Fruit fly (Drosophila melanogaster) whole organism, embryonic: ENCODE data around the gene Sec23.

Experiments used
- Aef1 ChIP-seq: fragments of 200-800 bp; sonication (Bioruptor generic); IDR thresholded peaks from 3 replicates; pipeline ENCODE4 v1.3.6; 2022; ENCODE audit warnings: missing biosample characterization, missing genetic modification characterization
- Atf6 ChIP-seq: fragments of 200-800 bp; sonication (Bioruptor generic); IDR thresholded peaks from 2 replicates; pipeline ENCODE4 v1.3.6; 2022; ENCODE audit warnings: missing biosample characterization, missing genetic modification characterization
- CG12219 ChIP-seq: fragments of 200-800 bp; sonication (Bioruptor generic); optimal IDR thresholded peaks from 3 replicates; lab custom pipeline; 2018; ENCODE audit warnings: missing biosample characterization, mild to moderate bottlenecking, missing genetic modification characterization
- CG12391 ChIP-seq: fragments of 200-800 bp; sonication (Bioruptor generic); optimal IDR thresholded peaks from 3 replicates; lab custom pipeline; 2018; ENCODE audit warnings: missing biosample characterization, mild to moderate bottlenecking, missing genetic modification characterization, moderate library complexity
- CG12659 ChIP-seq: fragments of 200-800 bp; sonication (Bioruptor generic); optimal IDR thresholded peaks from 3 replicates; lab custom pipeline; 2017; ENCODE audit warnings: mild to moderate bottlenecking, missing biosample characterization, missing genetic modification reagents, missing genetic modification characterization
- CG13624 ChIP-seq: fragments of 200-800 bp; sonication (Bioruptor generic); optimal IDR thresholded peaks from 2 replicates; lab custom pipeline; 2016; ENCODE audit warnings: missing biosample characterization, missing genetic modification characterization
- CG14050 ChIP-seq: fragments of 200-800 bp; sonication (Bioruptor generic); IDR thresholded peaks from 3 replicates; pipeline ENCODE4 v1.3.6; 2022; ENCODE audit warnings: missing biosample characterization, missing genetic modification characterization
- CG15514 ChIP-seq: fragments of 200-800 bp; sonication (Bioruptor generic); optimal IDR thresholded peaks from 3 replicates; lab custom pipeline; 2017; ENCODE audit warnings: missing biosample characterization, missing genetic modification characterization, mild to moderate bottlenecking, moderate library complexity, missing genetic modification reagents
- CG17359 ChIP-seq: fragments of 200-800 bp; sonication (Bioruptor generic); optimal IDR thresholded peaks from 3 replicates; lab custom pipeline; 2018; ENCODE audit warnings: missing biosample characterization, mild to moderate bottlenecking, missing genetic modification characterization, moderate library complexity
- CG17385 ChIP-seq: fragments of 200-800 bp; sonication (Bioruptor generic); optimal IDR thresholded peaks from 3 replicates; lab custom pipeline; 2018; ENCODE audit warnings: missing biosample characterization, mild to moderate bottlenecking, missing genetic modification characterization
- CG18619 ChIP-seq: fragments of 200-800 bp; sonication (Bioruptor generic); optimal IDR thresholded peaks from 3 replicates; lab custom pipeline; 2017; ENCODE audit warnings: missing biosample characterization, mild to moderate bottlenecking, missing genetic modification characterization
- CG2712 ChIP-seq: fragments of 200-800 bp; optimal IDR thresholded peaks from 3 replicates; lab custom pipeline; 2019; ENCODE audit warnings: missing biosample characterization, mild to moderate bottlenecking, missing genetic modification characterization, moderate library complexity
- CG32767 ChIP-seq: fragments of 200-800 bp; sonication (Bioruptor generic); IDR thresholded peaks from 2 replicates; pipeline ENCODE4 v1.3.6; 2022; ENCODE audit warnings: missing biosample characterization, missing genetic modification characterization
- CG33213 ChIP-seq: fragments of 200-800 bp; sonication (Bioruptor generic); optimal IDR thresholded peaks from 3 replicates; lab custom pipeline; 2016; ENCODE audit warnings: missing biosample characterization, missing genetic modification characterization
- CG6683 ChIP-seq: fragments of 200-800 bp; sonication (Bioruptor generic); optimal IDR thresholded peaks from 2 replicates; lab custom pipeline; 2017; ENCODE audit warnings: missing biosample characterization, mild to moderate bottlenecking, missing genetic modification characterization, missing genetic modification reagents
- CG7357 ChIP-seq: fragments of 200-800 bp; sonication (Bioruptor generic); IDR thresholded peaks from 3 replicates; pipeline ENCODE4 v1.3.6; 2022; ENCODE audit warnings: missing biosample characterization, missing genetic modification characterization
- CG7556 ChIP-seq: fragments of 200-800 bp; sonication (Bioruptor generic); optimal IDR thresholded peaks from 2 replicates; lab custom pipeline; 2017; ENCODE audit warnings: missing biosample characterization, mild to moderate bottlenecking, missing genetic modification characterization
- CG9609 ChIP-seq: fragments of 200-800 bp; sonication (Bioruptor generic); optimal IDR thresholded peaks from 3 replicates; lab custom pipeline; 2016; ENCODE audit warnings: missing biosample characterization, missing genetic modification characterization
- Dbx ChIP-seq: fragments of 200-800 bp; sonication (Bioruptor generic); IDR thresholded peaks from 3 replicates; pipeline ENCODE4 v1.3.6; 2022; ENCODE audit warnings: missing biosample characterization, missing genetic modification characterization
- Fer3 ChIP-seq: fragments of 200-800 bp; sonication (Bioruptor generic); optimal IDR thresholded peaks from 2 replicates; lab custom pipeline; 2018; ENCODE audit warnings: missing biosample characterization, mild to moderate bottlenecking, missing genetic modification characterization, moderate library complexity
- Gug ChIP-seq: fragments of 200-800 bp; sonication (Bioruptor generic); IDR thresholded peaks from 4 replicates; pipeline ENCODE4 v1.3.6; 2022; ENCODE audit warnings: missing biosample characterization, missing genetic modification characterization
- Hmr ChIP-seq: fragments of 200-800 bp; sonication (Bioruptor generic); optimal IDR thresholded peaks from 3 replicates; lab custom pipeline; 2017; ENCODE audit warnings: mild to moderate bottlenecking, missing biosample characterization, missing genetic modification reagents, missing genetic modification characterization
- Med ChIP-seq: fragments of 200-800 bp; sonication (Bioruptor generic); peaks from one replicate; lab custom pipeline; 2016; ENCODE audit warnings: missing biosample characterization, missing genetic modification characterization, mild to moderate bottlenecking, inconsistent platforms, moderate library complexity
- Mrtf ChIP-seq: fragments of 200-800 bp; sonication (Bioruptor generic); IDR thresholded peaks from 3 replicates; pipeline ENCODE4 v1.3.6; 2022; ENCODE audit warnings: missing biosample characterization, missing genetic modification characterization
- Ptx1 ChIP-seq: fragments of 200-800 bp; sonication (Bioruptor generic); IDR thresholded peaks from 2 replicates; pipeline ENCODE4 v1.3.6; 2022; ENCODE audit warnings: missing biosample characterization, missing genetic modification characterization
- Ravus ChIP-seq: fragments of 200-800 bp; sonication (Bioruptor generic); IDR thresholded peaks from 2 replicates; pipeline ENCODE4 v1.3.6; 2022; ENCODE audit warnings: missing biosample characterization, missing genetic modification characterization
- Sin3A ChIP-seq: fragments of >200 bp; optimal IDR thresholded peaks from 2 replicates; lab custom pipeline; 2018
- Sox102F ChIP-seq: fragments of 200-800 bp; sonication (Bioruptor generic); optimal IDR thresholded peaks from 2 replicates; lab custom pipeline; 2018; ENCODE audit warnings: missing biosample characterization, mild to moderate bottlenecking, missing genetic modification characterization, moderate library complexity
- bbx ChIP-seq: fragments of 200-800 bp; sonication (Bioruptor generic); IDR thresholded peaks from 2 replicates; pipeline ENCODE4 v1.3.6; 2022; ENCODE audit warnings: missing biosample characterization, missing genetic modification characterization; ENCODE audit not compliant: partially characterized antibody
- btn ChIP-seq: fragments of 200-800 bp; sonication (Bioruptor generic); optimal IDR thresholded peaks from 2 replicates; lab custom pipeline; 2016; ENCODE audit warnings: missing biosample characterization, missing genetic modification characterization
- cato ChIP-seq: fragments of 200-800 bp; sonication (Bioruptor generic); optimal IDR thresholded peaks from 2 replicates; lab custom pipeline; 2016; ENCODE audit warnings: missing biosample characterization, missing genetic modification characterization, borderline replicate concordance
- ci ChIP-seq: fragments of 200-800 bp; sonication (Bioruptor generic); IDR thresholded peaks from 3 replicates; pipeline ENCODE4 v1.3.6; 2022; ENCODE audit warnings: missing biosample characterization, missing genetic modification characterization
- crp ChIP-seq, 2 experiments: fragments of 200-800 bp; sonication (Bioruptor generic); optimal IDR thresholded peaks; 2 replicates in 1 of 2; 3 replicates in 1 of 2; lab custom pipeline; 2017; ENCODE audit warnings: missing biosample characterization in 2 of 2, missing genetic modification characterization in 2 of 2, mild to moderate bottlenecking in 1 of 2, moderate library complexity in 1 of 2
- fd96Cb ChIP-seq: fragments of 200-800 bp; sonication (Bioruptor generic); optimal IDR thresholded peaks from 2 replicates; lab custom pipeline; 2018; ENCODE audit warnings: missing biosample characterization, mild to moderate bottlenecking, missing genetic modification characterization, moderate library complexity
- ham ChIP-seq: fragments of 200-800 bp; sonication (Bioruptor generic); IDR thresholded peaks from 2 replicates; pipeline ENCODE4 v1.3.6; 2022; ENCODE audit warnings: missing biosample characterization, missing genetic modification characterization
- jing ChIP-seq: fragments of 200-800 bp; sonication (Bioruptor generic); optimal IDR thresholded peaks from 2 replicates; lab custom pipeline; 2018; ENCODE audit warnings: missing biosample characterization, mild to moderate bottlenecking, missing genetic modification characterization
- ken ChIP-seq: fragments of 200-800 bp; sonication (Bioruptor generic); IDR thresholded peaks from 3 replicates; pipeline ENCODE4 v1.3.6; 2022; ENCODE audit warnings: missing biosample characterization, missing genetic modification characterization
- lilli ChIP-seq: fragments of 200-800 bp; sonication (Bioruptor generic); optimal IDR thresholded peaks from 3 replicates; lab custom pipeline; 2016; ENCODE audit warnings: missing biosample characterization, missing genetic modification characterization
- lmd ChIP-seq: fragments of 200-800 bp; sonication (Bioruptor generic); IDR thresholded peaks from 2 replicates; pipeline ENCODE4 v1.3.6; 2022; ENCODE audit warnings: missing biosample characterization, missing genetic modification characterization
- mam ChIP-seq: fragments of 200-800 bp; sonication (Bioruptor generic); optimal IDR thresholded peaks from 3 replicates; lab custom pipeline; 2016; ENCODE audit warnings: missing biosample characterization, missing genetic modification characterization
- nau ChIP-seq: fragments of 200-800 bp; sonication (Bioruptor generic); optimal IDR thresholded peaks from 3 replicates; lab custom pipeline; 2017; ENCODE audit warnings: missing biosample characterization, mild to moderate bottlenecking, missing genetic modification characterization, missing genetic modification reagents
- pum ChIP-seq: fragments of 200-800 bp; sonication (Bioruptor generic); optimal IDR thresholded peaks from 2 replicates; lab custom pipeline; 2016; ENCODE audit warnings: missing biosample characterization, missing genetic modification characterization
- row ChIP-seq: fragments of 200-800 bp; sonication (Bioruptor generic); IDR thresholded peaks from 3 replicates; pipeline ENCODE4 v1.3.6; 2022; ENCODE audit warnings: missing biosample characterization, missing genetic modification characterization
- slp2 ChIP-seq: fragments of 200-800 bp; sonication (Bioruptor generic); optimal IDR thresholded peaks from 2 replicates; lab custom pipeline; 2016; ENCODE audit warnings: missing biosample characterization, missing genetic modification characterization
- ssp ChIP-seq: fragments of 200-800 bp; sonication (Bioruptor generic); IDR thresholded peaks from 2 replicates; pipeline ENCODE4 v1.3.6; 2022; ENCODE audit warnings: missing biosample characterization, missing genetic modification characterization
- stc ChIP-seq: fragments of 200-800 bp; sonication (Bioruptor generic); IDR thresholded peaks from 2 replicates; pipeline ENCODE4 v1.3.6; 2022; ENCODE audit warnings: missing biosample characterization, missing genetic modification characterization
- tio ChIP-seq: fragments of 200-800 bp; sonication (Bioruptor generic); optimal IDR thresholded peaks from 2 replicates; lab custom pipeline; 2017; ENCODE audit warnings: missing biosample characterization, missing genetic modification characterization, inconsistent platforms
- trem ChIP-seq: fragments of 200-800 bp; optimal IDR thresholded peaks from 3 replicates; lab custom pipeline; 2019; ENCODE audit warnings: missing biosample characterization, mild to moderate bottlenecking, missing genetic modification characterization, moderate library complexity
- wdn ChIP-seq: fragments of 200-800 bp; sonication (Bioruptor generic); IDR thresholded peaks from 2 replicates; pipeline ENCODE4 v1.3.6; 2022; ENCODE audit warnings: missing biosample characterization, missing genetic modification characterization
- z ChIP-seq: fragments of 200-800 bp; sonication (Bioruptor generic); IDR thresholded peaks from 3 replicates; pipeline ENCODE4 v1.3.6; 2022; ENCODE audit warnings: missing biosample characterization, missing genetic modification characterization
- zen2 ChIP-seq: fragments of 200-800 bp; sonication (Bioruptor generic); IDR thresholded peaks from 3 replicates; pipeline ENCODE4 v1.3.6; 2022; ENCODE audit warnings: missing biosample characterization, missing genetic modification characterization; ENCODE audit not compliant: partially characterized antibody

The Sec23 gene

dm6 chr3R:5654692-5655181 lies 5.9 kb downstream of the Sec23 start, which contains the start of the genes elm and MED27 (continued):
- TF ChIP-seq CG13624 (GFP tag; lab: Kevin White, UChicago) = peak; percentile 94
- peak; percentile 92 for TF ChIP-seq wdn (GFP tag; lab: Robert Waterston, UW)
- peak; percentile 95 for TF ChIP-seq CG2712 (tag; lab: Kevin White, UChicago)
- TF ChIP-seq fd96Cb = peak; percentile 88
- peak; percentile 85 for TF ChIP-seq CG7556 (GFP tag; lab: Kevin White, UChicago)
- peak; percentile 71 for TF ChIP-seq btn
- peak; percentile 52 for TF ChIP-seq CG6683
- peak; percentile 96 for TF ChIP-seq Gug (GFP tag; lab: Robert Waterston, UW)
- TF ChIP-seq lilli (GFP tag; lab: Kevin White, UChicago) = peak; percentile 98
- peak; percentile 97 for TF ChIP-seq CG12659 (GFP tag; lab: Kevin White, UChicago)
- peak; percentile 89 for TF ChIP-seq CG15514 (GFP tag; lab: Kevin White, UChicago)
- peak; percentile 95 for TF ChIP-seq CG12391 (tag; lab: Kevin White, UChicago)
- peak; percentile 87 for TF ChIP-seq CG7357 (GFP tag; lab: Robert Waterston, UW)
- peak; percentile 95 for TF ChIP-seq Aef1 (GFP tag; lab: Robert Waterston, UW)
- TF ChIP-seq Ravus = peak; percentile 71
- peak; percentile 97 for TF ChIP-seq Ptx1 (GFP tag; lab: Robert Waterston, UW)
- peak; percentile 80 for TF ChIP-seq ham (GFP tag; lab: Robert Waterston, UW)
- TF ChIP-seq mam (GFP tag; lab: Kevin White, UChicago) = peak; percentile 96
- TF ChIP-seq ci (GFP tag; lab: Robert Waterston, UW) = peak; percentile 91
- peak; percentile 86 for TF ChIP-seq CG18619 (GFP tag; lab: Kevin White, UChicago)
- peak; percentile 95 for TF ChIP-seq Sin3A (lab: Kevin White, UChicago)
- TF ChIP-seq jing = no peak
- peak; percentile 91 for TF ChIP-seq CG9609 (GFP tag; lab: Kevin White, UChicago)
- peak; percentile 89 for TF ChIP-seq CG17359 (tag; lab: Kevin White, UChicago)
- peak; percentile 94 for TF ChIP-seq pum (GFP tag; lab: Kevin White, UChicago)
- TF ChIP-seq Hmr (GFP tag; lab: Kevin White, UChicago) = peak; percentile 93
- peak; percentile 94 for TF ChIP-seq ken
- TF ChIP-seq zen2 (GFP tag; lab: Robert Waterston, UW) = peak; percentile 68; the same call in 1 of the 3 replicates
- peak; percentile 80 for TF ChIP-seq CG17385 (GFP tag; lab: Kevin White, UChicago)
- TF ChIP-seq z (GFP tag; lab: Robert Waterston, UW) = no peak; the same call in 2 of the 3 replicates
- peak; percentile 91 for TF ChIP-seq CG32767 (GFP tag; lab: Robert Waterston, UW)
- TF ChIP-seq Dbx = peak; percentile 96
- peak; percentile 89 for TF ChIP-seq Fer3 (tag; lab: Kevin White, UChicago)
- TF ChIP-seq stc (GFP tag; lab: Robert Waterston, UW) = peak; percentile 75
- no peak for TF ChIP-seq nau (GFP tag; lab: Kevin White, UChicago)
- TF ChIP-seq slp2 (GFP tag; lab: Kevin White, UChicago) = peak; percentile 81
- peak; percentile 87 for TF ChIP-seq Mrtf (GFP tag; lab: Robert Waterston, UW)
- peak; percentile 87 for TF ChIP-seq Atf6
- no peak for TF ChIP-seq tio (GFP tag; lab: Kevin White, UChicago)
- TF ChIP-seq Sox102F (GFP tag; lab: Kevin White, UChicago) = peak; percentile 92
- peak; percentile 75 for TF ChIP-seq CG12219
- TF ChIP-seq CG33213 = peak; percentile 94
- TF ChIP-seq bbx (GFP tag; lab: Robert Waterston, UW) = peak; percentile 84
- peak; percentile 98 for TF ChIP-seq Med (GFP tag; lab: Kevin White, UChicago)
- peak; percentile 99 for TF ChIP-seq row
- peak; percentile 91 for TF ChIP-seq cato (GFP tag; lab: Kevin White, UChicago)
- peak; percentile 90 for TF ChIP-seq trem (tag; lab: Kevin White, UChicago)
- peak; percentile 91 for TF ChIP-seq ssp (GFP tag; lab: Robert Waterston, UW)
- TF ChIP-seq CG14050 (GFP tag; lab: Robert Waterston, UW) = peak; percentile 90
- peak; percentile 95 for TF ChIP-seq lmd (GFP tag; lab: Robert Waterston, UW)
- TF ChIP-seq crp (GFP tag; optimal IDR thresholded peaks at IDR 0.05; lab: Kevin White, UChicago) = peak in 1 of 2 experiments; percentile 63
